Worm (Caenorhabditis elegans) whole organism, late embryonic: ENCODE measurements around the gene srt-16.

Experiments
- F13H6.1 ChIP-seq: sonication (generic microtip); optimal IDR thresholded peaks from 2 replicates; lab custom pipeline; 2016; ENCODE audit warnings: missing genetic modification characterization, missing compliant biosample characterization
- K09A11.1 ChIP-seq: sonication (generic microtip); optimal IDR thresholded peaks from 2 replicates; lab custom pipeline; 2017; ENCODE audit warnings: antibody characterized with exemption, mild to moderate bottlenecking, missing genetic modification characterization, missing compliant biosample characterization; ENCODE audit not compliant: insufficient read depth
- ceh-22 ChIP-seq: sonication (generic microtip); optimal IDR thresholded peaks from 2 replicates; lab custom pipeline; 2017; ENCODE audit warnings: missing biosample characterization, missing genetic modification characterization
- ceh-9 ChIP-seq: sonication (generic microtip); optimal IDR thresholded peaks from 2 replicates; lab custom pipeline; 2016; ENCODE audit warnings: mild to moderate bottlenecking, missing genetic modification characterization, inconsistent platforms, missing compliant biosample characterization
- dmd-4 ChIP-seq: sonication (generic microtip); optimal IDR thresholded peaks from 2 replicates; lab custom pipeline; 2016; ENCODE audit warnings: borderline replicate concordance, missing genetic modification characterization, missing compliant biosample characterization
- dve-1 ChIP-seq: sonication (generic microtip); optimal IDR thresholded peaks from 2 replicates; lab custom pipeline; 2017; ENCODE audit warnings: antibody characterized with exemption, mild to moderate bottlenecking, missing genetic modification characterization, missing compliant biosample characterization
- fax-1 ChIP-seq: sonication (generic microtip); optimal IDR thresholded peaks from 2 replicates; lab custom pipeline; 2016; ENCODE audit warnings: missing genotype, missing genetic modification characterization, missing compliant biosample characterization
- fkh-10 ChIP-seq: fragments of 150-350 bp; optimal IDR thresholded peaks from 2 replicates; lab custom pipeline; 2014; ENCODE audit warnings: missing biosample characterization, missing genetic modification reagents, missing genetic modification characterization
- nhr-11 ChIP-seq: fragments of 150-350 bp; optimal IDR thresholded peaks from 2 replicates; lab custom pipeline; 2014; ENCODE audit warnings: missing biosample characterization, missing genetic modification characterization
- sox-4 ChIP-seq: sonication (generic microtip); optimal IDR thresholded peaks from 2 replicates; lab custom pipeline; 2017; ENCODE audit warnings: mild to moderate bottlenecking, missing genetic modification characterization, inconsistent platforms, missing compliant biosample characterization
- tbx-2 ChIP-seq: sonication (generic microtip); optimal IDR thresholded peaks from 2 replicates; lab custom pipeline; 2016; ENCODE audit warnings: missing genetic modification characterization, missing compliant biosample characterization

ce11 chrV:3046364-3046763 lies 18.0 kb downstream of the srt-16 start:
- TF ChIP-seq F13H6.1 (no peak), dmd-4 (no peak), fkh-10 (GFP tag; lab: Kevin White, UChicago) (no peak), sox-4 (no peak), dve-1 (no peak), ceh-9 (tag; lab: Kevin White, UChicago) (no peak), fax-1 (tag; lab: Kevin White, UChicago) (no peak), K09A11.1 (no peak), tbx-2 (tag; lab: Kevin White, UChicago) (no peak), nhr-11 (tag; lab: Kevin White, UChicago) (no peak), ceh-22 (no peak)
